Worm (Caenorhabditis elegans) whole organism, L1 larva: Measurements from ENCODE around the gene par-2.

Experiments used
- C16A3.4 ChIP-seq: fragments of 150-350 bp; optimal IDR thresholded peaks from 2 replicates; lab custom pipeline; 2014; ENCODE audit warnings: missing biosample characterization, missing genetic modification characterization
- C34B4.2 ChIP-seq: sonication (generic microtip); optimal IDR thresholded peaks from 2 replicates; lab custom pipeline; 2017; ENCODE audit warnings: mild to moderate bottlenecking, missing genetic modification characterization, missing compliant biosample characterization
- F16B12.6 ChIP-seq: fragments of 150-350 bp; optimal IDR thresholded peaks from 2 replicates; lab custom pipeline; 2014; ENCODE audit warnings: missing biosample characterization, missing genetic modification characterization
- Y116A8C.19 ChIP-seq: sonication (generic microtip); optimal IDR thresholded peaks from 2 replicates; lab custom pipeline; 2016; ENCODE audit warnings: missing compliant biosample characterization, missing genetic modification characterization, borderline replicate concordance
- blmp-1 ChIP-seq: fragments of 150-350 bp; optimal IDR thresholded peaks from 2 replicates; lab custom pipeline; 2014; ENCODE audit warnings: missing biosample characterization, missing genetic modification characterization
- ceh-82 ChIP-seq, 3 experiments: fragments of 150-350 bp in 1 of 3; sonication (generic microtip) in 2 of 3; optimal IDR thresholded peaks; 2 replicates each; lab custom pipeline; 2014 to 2017; ENCODE audit warnings: missing biosample characterization in 3 of 3, missing genetic modification characterization in 3 of 3
- ceh-90 ChIP-seq: sonication (generic microtip); optimal IDR thresholded peaks from 2 replicates; lab custom pipeline; 2016; ENCODE audit warnings: missing genetic modification characterization, missing compliant biosample characterization
- ces-1 ChIP-seq: fragments of 150-350 bp; optimal IDR thresholded peaks from 2 replicates; lab custom pipeline; 2014; ENCODE audit warnings: missing biosample characterization, missing genetic modification reagents, missing genetic modification characterization
- dpl-1 ChIP-seq, 3 experiments: fragments of 150-350 bp in 2 of 3; sonication (generic microtip) in 1 of 3; optimal IDR thresholded peaks; 2 replicates each; lab custom pipeline; 2014 to 2017; ENCODE audit warnings: missing biosample characterization in 3 of 3, missing genetic modification characterization in 3 of 3, missing genetic modification reagents in 3 of 3
- dsc-1 ChIP-seq: sonication (generic microtip); optimal IDR thresholded peaks from 2 replicates; lab custom pipeline; 2016; ENCODE audit warnings: mild to moderate bottlenecking, missing genetic modification characterization, missing compliant biosample characterization
- efl-1 ChIP-seq, 4 experiments: fragments of 150-350 bp; optimal IDR thresholded peaks in 3 of 4; peaks in 1 of 4; 1 replicate in 1 of 4; 2 replicates in 3 of 4; lab custom pipeline; 2014; ENCODE audit warnings: missing biosample characterization in 2 of 4, missing genetic modification characterization in 2 of 4, missing genetic modification reagents in 2 of 4
- egl-13 ChIP-seq: sonication (generic microtip); optimal IDR thresholded peaks from 2 replicates; lab custom pipeline; 2016; ENCODE audit warnings: missing genotype, missing genetic modification reagents, missing genetic modification characterization, missing compliant biosample characterization
- egl-27 ChIP-seq, 2 experiments: fragments of 150-350 bp in 1 of 2; sonication (generic microtip); optimal IDR thresholded peaks; 3 replicates each; lab custom pipeline; 2017 to 2018; ENCODE audit warnings: missing biosample characterization in 2 of 2, missing genetic modification characterization in 2 of 2, missing genetic modification reagents in 2 of 2
- elt-3 ChIP-seq, 6 experiments: fragments of 150-350 bp in 1 of 6; sonication (generic microtip); optimal IDR thresholded peaks; 2 replicates each; lab custom pipeline; 2017 to 2018; ENCODE audit warnings: missing biosample characterization in 6 of 6, missing genetic modification characterization in 6 of 6, inconsistent platforms in 1 of 6
- ets-5 ChIP-seq: fragments of 200-800 bp; sonication (Bioruptor generic); IDR thresholded peaks from 2 replicates; pipeline ENCODE4 v1.3.6; 2022; ENCODE audit warnings: missing genetic modification characterization, missing compliant biosample characterization
- fkh-10 ChIP-seq: sonication (generic microtip); optimal IDR thresholded peaks from 2 replicates; lab custom pipeline; 2017; ENCODE audit warnings: missing biosample characterization, missing genetic modification reagents, missing genetic modification characterization
- fkh-8 ChIP-seq: sonication (generic microtip); optimal IDR thresholded peaks from 2 replicates; lab custom pipeline; 2016; ENCODE audit warnings: mild to moderate bottlenecking, missing genetic modification characterization, missing compliant biosample characterization
- fos-1 ChIP-seq: fragments of 150-350 bp; optimal IDR thresholded peaks from 2 replicates; lab custom pipeline; 2014; ENCODE audit warnings: missing biosample characterization, missing genetic modification characterization
- hlh-4 ChIP-seq: sonication (generic microtip); optimal IDR thresholded peaks from 2 replicates; lab custom pipeline; 2016; ENCODE audit warnings: mild to moderate bottlenecking, missing genetic modification characterization, missing compliant biosample characterization
- hpl-2 ChIP-seq: fragments of 150-350 bp; optimal IDR thresholded peaks from 2 replicates; lab custom pipeline; 2014; ENCODE audit warnings: missing biosample characterization, missing genetic modification reagents, missing genetic modification characterization
- jun-1 ChIP-seq: fragments of 150-350 bp; optimal IDR thresholded peaks from 2 replicates; lab custom pipeline; 2014; ENCODE audit warnings: missing biosample characterization, missing genetic modification reagents, missing genetic modification characterization
- lin-14 ChIP-seq: fragments of 200-800 bp; sonication (Bioruptor generic); optimal IDR thresholded peaks from 2 replicates; lab custom pipeline; 2018; ENCODE audit warnings: mild to moderate bottlenecking, missing genetic modification characterization, moderate library complexity, missing compliant biosample characterization
- lin-35 ChIP-seq, 2 experiments: fragments of 150-350 bp; optimal IDR thresholded peaks; 2 replicates each; lab custom pipeline; 2014; ENCODE audit warnings: missing biosample characterization in 2 of 2, missing genetic modification characterization in 2 of 2, missing genetic modification reagents in 2 of 2
- lir-3 ChIP-seq: sonication (generic microtip); optimal IDR thresholded peaks from 2 replicates; lab custom pipeline; 2016; ENCODE audit warnings: mild to moderate bottlenecking, missing genetic modification characterization, moderate library complexity, missing compliant biosample characterization; ENCODE audit not compliant: poor library complexity
- lsy-2 ChIP-seq, 2 experiments: fragments of 150-350 bp; optimal IDR thresholded peaks; 2 replicates each; lab custom pipeline; 2014; ENCODE audit warnings: missing biosample characterization in 2 of 2, missing genetic modification characterization in 2 of 2
- mab-9 ChIP-seq: fragments of 200-800 bp; sonication (Bioruptor generic); IDR thresholded peaks from 2 replicates; pipeline ENCODE4 v1.3.6; 2022; ENCODE audit warnings: missing genetic modification reagents, missing genetic modification characterization, missing compliant biosample characterization
- nhr-12 ChIP-seq: sonication (generic microtip); optimal IDR thresholded peaks from 2 replicates; lab custom pipeline; 2017; ENCODE audit warnings: missing biosample characterization, missing genetic modification characterization
- nhr-19 ChIP-seq: fragments of 200-800 bp; sonication (Bioruptor generic); conservative IDR thresholded peaks from 2 replicates; pipeline ENCODE4 v1.3.6; 2022; ENCODE audit warnings: missing genetic modification characterization, missing compliant biosample characterization
- nhr-20 ChIP-seq: sonication (generic microtip); optimal IDR thresholded peaks from 2 replicates; lab custom pipeline; 2016; ENCODE audit warnings: mild to moderate bottlenecking, missing genetic modification characterization, missing compliant biosample characterization
- nhr-237 ChIP-seq: fragments of 150-350 bp; optimal IDR thresholded peaks from 2 replicates; lab custom pipeline; 2014; ENCODE audit warnings: missing biosample characterization, missing genetic modification characterization
- nhr-28 ChIP-seq: fragments of 150-350 bp; optimal IDR thresholded peaks from 2 replicates; lab custom pipeline; 2014; ENCODE audit warnings: missing biosample characterization, missing genetic modification characterization
- nhr-47 ChIP-seq: sonication (generic microtip); optimal IDR thresholded peaks from 2 replicates; lab custom pipeline; 2016; ENCODE audit warnings: mild to moderate bottlenecking, missing genetic modification characterization, moderate library complexity, missing compliant biosample characterization
- nhr-71 ChIP-seq: sonication (generic microtip); optimal IDR thresholded peaks from 2 replicates; lab custom pipeline; 2016; ENCODE audit warnings: mild to moderate bottlenecking, missing genetic modification characterization, moderate library complexity, missing compliant biosample characterization
- nhr-77 ChIP-seq: fragments of 150-350 bp; optimal IDR thresholded peaks from 2 replicates; lab custom pipeline; 2014; ENCODE audit warnings: missing biosample characterization, missing genetic modification characterization
- pax-3 ChIP-seq: fragments of 200-800 bp; sonication (Bioruptor generic); optimal IDR thresholded peaks from 2 replicates; lab custom pipeline; 2018; ENCODE audit warnings: mild to moderate bottlenecking, missing genetic modification characterization, moderate library complexity, missing compliant biosample characterization
- pqm-1 ChIP-seq: sonication (generic microtip); optimal IDR thresholded peaks from 3 replicates; lab custom pipeline; 2017; ENCODE audit warnings: missing biosample characterization, missing genetic modification characterization
- skn-1 ChIP-seq: fragments of 150-350 bp; optimal IDR thresholded peaks from 2 replicates; lab custom pipeline; 2014; ENCODE audit warnings: missing biosample characterization, missing genetic modification characterization
- sox-4 ChIP-seq: sonication (generic microtip); optimal IDR thresholded peaks from 2 replicates; lab custom pipeline; 2016; ENCODE audit warnings: missing genetic modification characterization, missing compliant biosample characterization
- sptf-1 ChIP-seq: fragments of 150-350 bp; optimal IDR thresholded peaks from 2 replicates; lab custom pipeline; 2014; ENCODE audit warnings: missing biosample characterization, missing genetic modification characterization
- tlp-1 ChIP-seq: fragments of 150-350 bp; optimal IDR thresholded peaks from 2 replicates; lab custom pipeline; 2014; ENCODE audit warnings: missing biosample characterization, missing genetic modification characterization
- unc-130 ChIP-seq: fragments of 150-350 bp; optimal IDR thresholded peaks from 2 replicates; lab custom pipeline; 2017; ENCODE audit warnings: missing biosample characterization, missing genetic modification characterization, inconsistent platforms
- unc-30 ChIP-seq: sonication (generic microtip); optimal IDR thresholded peaks from 2 replicates; lab custom pipeline; 2017; ENCODE audit warnings: missing biosample characterization, missing genetic modification characterization
- zag-1 ChIP-seq: fragments of 150-350 bp; optimal IDR thresholded peaks from 2 replicates; lab custom pipeline; 2014; ENCODE audit warnings: missing biosample characterization, missing genetic modification characterization
- zip-4 ChIP-seq: fragments of 200-800 bp; sonication (Bioruptor generic); optimal IDR thresholded peaks from 2 replicates; lab custom pipeline; 2018; ENCODE audit warnings: mild to moderate bottlenecking, missing genetic modification characterization, moderate library complexity, missing compliant biosample characterization
- ztf-4 ChIP-seq: fragments of 150-350 bp; optimal IDR thresholded peaks from 2 replicates; lab custom pipeline; 2014; ENCODE audit warnings: missing biosample characterization, missing genetic modification characterization

par-2 gene

ce11 chrIII:1135925-1136324 is 54.7 kb downstream of the par-2 start, which contains the start of gene lgc-46:
lgc-46 (minus strand) TSS chrIII:1136025.
- no peak for TF ChIP-seq fos-1
- TF ChIP-seq elt-3 (tag; optimal IDR thresholded peaks at IDR 0.05; lab: Kevin White, UChicago) = no peak
- no peak for TF ChIP-seq nhr-28 (tag; lab: Kevin White, UChicago)
- no peak for TF ChIP-seq lir-3 (tag; lab: Kevin White, UChicago)
- no peak for TF ChIP-seq hpl-2 (GFP tag; lab: Kevin White, UChicago)
- TF ChIP-seq jun-1 = no peak
- TF ChIP-seq efl-1 (optimal IDR thresholded peaks at IDR 0.05; lab: Kevin White, UChicago) = no peak
- no peak for TF ChIP-seq efl-1 (GFP tag; optimal IDR thresholded peaks at IDR 0.05 in 1 of 2; lab: Kevin White, UChicago)
- no peak for TF ChIP-seq nhr-19
- TF ChIP-seq F16B12.6 (tag; lab: Kevin White, UChicago) = no peak
- TF ChIP-seq fkh-10 (GFP tag; lab: Kevin White, UChicago) = no peak
- TF ChIP-seq ztf-4 (tag; lab: Kevin White, UChicago) = no peak
- no peak for TF ChIP-seq dpl-1 (GFP tag; optimal IDR thresholded peaks at IDR 0.05; lab: Kevin White, UChicago)
- no peak for TF ChIP-seq egl-13 (tag; lab: Kevin White, UChicago)
- TF ChIP-seq, all 84 proteins: peak for 0

ce11 chrIII:1136827-1137378 is 55.7 kb downstream of the par-2 start:
- TF ChIP-seq fkh-8 (tag; lab: Kevin White, UChicago) (no peak), C34B4.2 (tag; lab: Kevin White, UChicago) (no peak), nhr-12 (tag; lab: Kevin White, UChicago) (no peak), zip-4 (GFP tag; lab: Kevin White, UChicago) (no peak), nhr-71 (tag; lab: Kevin White, UChicago) (peak; percentile 5), fkh-10 (GFP tag; lab: Kevin White, UChicago) (no peak), blmp-1 (no peak), unc-30 (tag; lab: Kevin White, UChicago) (no peak), tlp-1 (no peak), lin-14 (GFP tag; lab: Kevin White, UChicago) (peak; percentile 65), mab-9 (GFP tag; lab: Robert Waterston, UW) (no peak), zag-1 (no peak), nhr-237 (tag; lab: Kevin White, UChicago) (no peak), ceh-90 (tag; lab: Kevin White, UChicago) (no peak), efl-1 (optimal IDR thresholded peaks at IDR 0.05; lab: Kevin White, UChicago) (peak in 1 of 2 experiments; percentile 9), efl-1 (GFP tag; optimal IDR thresholded peaks at IDR 0.05 in 1 of 2; lab: Kevin White, UChicago) (no peak), sptf-1 (tag; lab: Kevin White, UChicago) (no peak), nhr-20 (tag; lab: Kevin White, UChicago) (no peak), nhr-47 (tag; lab: Kevin White, UChicago) (no peak), lin-35 (GFP tag; optimal IDR thresholded peaks at IDR 0.05; lab: Kevin White, UChicago) (peak in 1 of 2 experiments; percentile 23), lsy-2 (tag; optimal IDR thresholded peaks at IDR 0.05; lab: Kevin White, UChicago) (no peak), dsc-1 (tag; lab: Kevin White, UChicago) (no peak), skn-1 (tag; lab: Kevin White, UChicago) (no peak), nhr-28 (tag; lab: Kevin White, UChicago) (no peak), egl-27 (tag; optimal IDR thresholded peaks at IDR 0.05; lab: Kevin White, UChicago) (no peak), dpl-1 (GFP tag; optimal IDR thresholded peaks at IDR 0.05; lab: Kevin White, UChicago) (peak in 1 of 3 experiments; percentile 13), pax-3 (tag; lab: Kevin White, UChicago) (no peak), ces-1 (GFP tag; lab: Kevin White, UChicago) (no peak), unc-130 (tag; lab: Kevin White, UChicago) (no peak), egl-13 (tag; lab: Kevin White, UChicago) (no peak), Y116A8C.19 (no peak), ceh-82 (tag; optimal IDR thresholded peaks at IDR 0.05; lab: Kevin White, UChicago) (peak in 1 of 3 experiments; percentile 43), nhr-77 (tag; lab: Kevin White, UChicago) (no peak), C16A3.4 (no peak), pqm-1 (tag; lab: Kevin White, UChicago) (no peak), sox-4 (tag; lab: Kevin White, UChicago) (no peak), hlh-4 (no peak), ets-5 (GFP tag; lab: Robert Waterston, UW) (no peak)
- TF ChIP-seq, all 84 proteins: peak for 6
